ENCODE assay signal across 1 fruit fly cellular context in genomic region chr3L:11173049-11173564, dm6.
TF ChIP-seq lines count a peak whose summit lies in the region.

TSS of gene CG14142 (plus strand) at chr3L:11173514.

TF ChIP-seq in whole organism, embryonic, 481 proteins besides CTCF, POLR2A, EP300 and RAD21 (continued from another document):
- TF ChIP-seq vvl (GFP tag; IDR thresholded peaks at IDR 0.05; lab: Robert Waterston, UW), result 0 out of 2 replicates have a peak, but pooled peaks have one; percentile 16
- no peak for TF ChIP-seq oc (tag; optimal IDR thresholded peaks at IDR 0.05; lab: Kevin White, UChicago)
- no peak for TF ChIP-seq chinmo (GFP tag; IDR thresholded peaks at IDR 0.05; lab: Robert Waterston, UW; ENCODE audit: partially characterized antibody)
- TF ChIP-seq CG31365 (tag; optimal IDR thresholded peaks at IDR 0.05; lab: Kevin White, UChicago), result no peak
- no peak for TF ChIP-seq unc-4 (GFP tag; IDR thresholded peaks at IDR 0.05; lab: Robert Waterston, UW; ENCODE audit: partially characterized antibody)
- no peak for TF ChIP-seq CG3995 (GFP tag; optimal IDR thresholded peaks at IDR 0.05; lab: Kevin White, UChicago)
- TF ChIP-seq Ada2b (GFP tag; IDR thresholded peaks at IDR 0.05; lab: Robert Waterston, UW), result 0 out of 2 replicates have a peak, but pooled peaks have one; percentile 15
- no peak for TF ChIP-seq CG30431 (GFP tag; optimal IDR thresholded peaks at IDR 0.05; lab: Kevin White, UChicago)
- TF ChIP-seq CG1529 (GFP tag; optimal IDR thresholded peaks at IDR 0.05; lab: Kevin White, UChicago), result no peak
- 0 out of 2 replicates have a peak, but pooled peaks have one; percentile 6 for TF ChIP-seq HLH3B (GFP tag; IDR thresholded peaks at IDR 0.05; lab: Robert Waterston, UW)
- TF ChIP-seq Drgx (GFP tag; IDR thresholded peaks at IDR 0.05; lab: Robert Waterston, UW), result peak; percentile 17; the same call in 1 of the 2 replicates
- TF ChIP-seq bbx (GFP tag; IDR thresholded peaks at IDR 0.05; lab: Robert Waterston, UW; ENCODE audit: partially characterized antibody), result no peak
- TF ChIP-seq CG17829 (tag; optimal IDR thresholded peaks at IDR 0.05; lab: Kevin White, UChicago), result no peak
- TF ChIP-seq BEAF-32 (GFP tag; optimal IDR thresholded peaks at IDR 0.05; lab: Kevin White, UChicago), result no peak
- peak; percentile 2 for TF ChIP-seq Xbp1 (GFP tag; optimal IDR thresholded peaks at IDR 0.05; lab: Kevin White, UChicago)
- peak in 1 of 2 experiments; percentile 32 for TF ChIP-seq bsh (GFP tag; optimal IDR thresholded peaks at IDR 0.05; lab: Kevin White, UChicago)
- 0 out of 2 replicates have a peak, but pooled peaks have one; percentile 10 for TF ChIP-seq Xrp1 (GFP tag; IDR thresholded peaks at IDR 0.05; lab: Robert Waterston, UW)
- TF ChIP-seq CG7786 (GFP tag; optimal IDR thresholded peaks at IDR 0.05; lab: Kevin White, UChicago), result no peak
- peak; percentile 35 for TF ChIP-seq CG7372 (GFP tag; IDR thresholded peaks at IDR 0.05; lab: Robert Waterston, UW)
